Fruit fly (Drosophila melanogaster) whole organism, pupa: Measurements from ENCODE around the gene sp3.

Experiments used
- CG8301 ChIP-seq: fragments of 200-800 bp; sonication (Bioruptor generic); optimal IDR thresholded peaks from 2 replicates; lab custom pipeline; 2018; ENCODE audit warnings: missing biosample characterization, mild to moderate bottlenecking, missing genetic modification characterization
- Pif1B ChIP-seq: fragments of 200-800 bp; sonication (Bioruptor generic); optimal IDR thresholded peaks from 3 replicates; lab custom pipeline; 2016; ENCODE audit warnings: missing biosample characterization, missing genetic modification characterization

DNA sequence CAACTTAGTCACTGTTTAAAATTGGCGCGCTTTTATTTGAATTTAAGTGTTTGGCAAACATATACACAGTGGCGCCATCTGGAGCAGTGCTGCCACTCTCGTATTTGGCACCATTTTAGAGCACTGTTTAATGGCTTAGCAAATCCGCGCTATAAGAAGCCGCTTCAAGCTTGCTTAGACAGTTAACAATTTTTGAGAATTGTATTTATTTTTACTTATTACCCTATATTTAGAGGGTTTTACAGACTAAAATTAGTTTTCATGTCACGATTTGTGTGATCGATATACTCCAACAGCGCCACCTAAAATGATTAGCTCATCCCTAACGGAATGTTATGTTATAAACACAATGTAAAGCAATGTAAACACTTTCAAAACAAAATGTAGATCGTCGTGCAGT lies 38.8 kb upstream of the sp3 start, which contains the start of gene Fancm:
- no peak for TF ChIP-seq Pif1B
- no peak for TF ChIP-seq CG8301 (tag; lab: Kevin White, UChicago)
